Worm (Caenorhabditis elegans): ENCODE results near the gene csr-1.

- TF ChIP-seq elt-1 (tag; optimal IDR thresholded peaks at IDR 0.05) (no peak), nhr-11 (tag; optimal IDR thresholded peaks at IDR 0.05) (no peak)
These were observed 25.2 kb upstream of the csr-1 start for ce11 chrIV:7931873-7932272.
